Worm (Caenorhabditis elegans): Measurements from ENCODE around the gene lit-1.
A peak's percentile ranks its signal among the peaks of the same experiment; 100 is the strongest.

lit-1 gene

ce11 chrIII:13771145-13771544 is 69.4 kb downstream of the lit-1 start, which contains the start of the genes cyk-4 and pdr-1 (continued):
- TF ChIP-seq fkh-10 (GFP tag; optimal IDR thresholded peaks at IDR 0.05) = no peak
- TF ChIP-seq F16B12.6 (tag; optimal IDR thresholded peaks at IDR 0.05) = peak; percentile 43
- no peak for TF ChIP-seq nhr-12 (tag; optimal IDR thresholded peaks at IDR 0.05)
- no peak for TF ChIP-seq Y116A8C.19 (tag; optimal IDR thresholded peaks at IDR 0.05; ENCODE audit: borderline replicate concordance)
- TF ChIP-seq zag-1 (tag; optimal IDR thresholded peaks at IDR 0.05) = no peak
- no peak for TF ChIP-seq sox-4 (tag; optimal IDR thresholded peaks at IDR 0.05)
- peak; percentile 49 for TF ChIP-seq nhr-20 (tag; optimal IDR thresholded peaks at IDR 0.05)
- TF ChIP-seq elt-2 (tag; optimal IDR thresholded peaks at IDR 0.05) = no peak
- no peak for TF ChIP-seq unc-30 (tag; optimal IDR thresholded peaks at IDR 0.05)
- no peak for TF ChIP-seq unc-86 (tag; optimal IDR thresholded peaks at IDR 0.05)
- peak; percentile 75 for TF ChIP-seq C16A3.4 (tag; optimal IDR thresholded peaks at IDR 0.05)
- TF ChIP-seq tlp-1 (tag; optimal IDR thresholded peaks at IDR 0.05) = no peak

DNA sequence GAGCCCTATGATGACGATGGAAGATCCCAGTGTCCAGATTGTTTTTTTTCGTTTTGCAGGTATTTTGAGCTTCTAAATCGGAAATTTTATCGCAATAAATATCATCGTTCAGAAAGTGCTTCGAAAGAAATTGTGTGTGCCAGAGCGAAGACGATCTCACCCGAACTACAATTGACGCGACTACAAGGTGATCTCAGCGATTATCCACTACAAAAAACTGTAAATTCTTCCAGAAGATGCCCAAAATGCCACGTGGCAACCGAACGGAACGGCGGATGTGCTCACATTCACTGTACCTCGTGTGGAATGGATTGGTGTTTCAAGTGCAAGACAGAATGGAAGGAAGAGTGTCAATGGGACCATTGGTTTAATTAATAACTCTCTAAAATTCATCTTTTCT is 71.1 kb downstream of the lit-1 start, which contains the start of gene mdt-29:
mdt-29 (plus strand) TSS at position 301 of the 400 bp plus-strand sequence.
- TF ChIP-seq unc-98 (GFP tag; IDR thresholded peaks at IDR 0.05) = no peak
- no peak for TF ChIP-seq efl-1 (optimal IDR thresholded peaks at IDR 0.05)
- peak in 1 of 2 experiments; percentile 15 for TF ChIP-seq efl-1 (GFP tag; optimal IDR thresholded peaks at IDR 0.05 in 1 of 2)

Measured in whole organism, L1 larva.